Fruit fly (Drosophila melanogaster): ENCODE measurements around the gene CG8117.

- TF ChIP-seq usp (GFP tag; optimal IDR thresholded peaks at IDR 0.05) (no peak), pan (optimal IDR thresholded peaks at IDR 0.05) (no peak), brk (GFP tag; optimal IDR thresholded peaks at IDR 0.05) (no peak)
Observed at dm6 chrX:15611795-15612194, 32.2 kb upstream of the CG8117 start.
